Worm (Caenorhabditis elegans): ENCODE measurements around the gene lst-5.

lst-5 gene

ce11 chrII:7024897-7025852 is 2.5 kb downstream of the lst-5 start, which contains the start of gene znf-598 (continued):
- TF ChIP-seq skn-1 (tag; optimal IDR thresholded peaks at IDR 0.05) (no peak), ceh-32 (tag; optimal IDR thresholded peaks at IDR 0.05; ENCODE audit: poor library complexity) (no peak), rbr-2 (tag; optimal IDR thresholded peaks at IDR 0.05) (peak; percentile 19), mes-2 (tag; optimal IDR thresholded peaks at IDR 0.05; ENCODE audit: poor library complexity, severe bottlenecking) (peak; percentile 50), dve-1 (tag; optimal IDR thresholded peaks at IDR 0.05; ENCODE audit: insufficient read depth) (peak; percentile 58), nhr-77 (tag; optimal IDR thresholded peaks at IDR 0.05) (peak; percentile 57), dmd-6 (GFP tag; IDR thresholded peaks at IDR 0.05) (peak; percentile 63), duxl-1 (tag; optimal IDR thresholded peaks at IDR 0.05; ENCODE audit: poor library complexity) (no peak), daf-16 (GFP tag; optimal IDR thresholded peaks at IDR 0.05) (no peak), daf-16 (tag; optimal IDR thresholded peaks at IDR 0.05) (peak; percentile 74), nhr-11 (tag; optimal IDR thresholded peaks at IDR 0.05) (peak; percentile 29), T20F7.1 (GFP tag; optimal IDR thresholded peaks at IDR 0.05) (peak; percentile 67), ZK546.5 (tag; optimal IDR thresholded peaks at IDR 0.05) (no peak), nhr-28 (tag; optimal IDR thresholded peaks at IDR 0.05) (peak; percentile 69), lin-39 (tag; optimal IDR thresholded peaks at IDR 0.05) (no peak), nhr-6 (tag; optimal IDR thresholded peaks at IDR 0.05) (peak; percentile 43), aha-1 (tag) (peak; percentile 84), php-3 (GFP tag; IDR thresholded peaks at IDR 0.05) (peak; percentile 70), hmg-1.1 (GFP tag; IDR thresholded peaks at IDR 0.05) (no peak), ztf-7 (tag; optimal IDR thresholded peaks at IDR 0.05) (no peak), pqm-1 (tag; optimal IDR thresholded peaks at IDR 0.05) (peak; percentile 76), F44E2.7 (GFP tag; IDR thresholded peaks at IDR 0.05) (no peak)

DNA sequence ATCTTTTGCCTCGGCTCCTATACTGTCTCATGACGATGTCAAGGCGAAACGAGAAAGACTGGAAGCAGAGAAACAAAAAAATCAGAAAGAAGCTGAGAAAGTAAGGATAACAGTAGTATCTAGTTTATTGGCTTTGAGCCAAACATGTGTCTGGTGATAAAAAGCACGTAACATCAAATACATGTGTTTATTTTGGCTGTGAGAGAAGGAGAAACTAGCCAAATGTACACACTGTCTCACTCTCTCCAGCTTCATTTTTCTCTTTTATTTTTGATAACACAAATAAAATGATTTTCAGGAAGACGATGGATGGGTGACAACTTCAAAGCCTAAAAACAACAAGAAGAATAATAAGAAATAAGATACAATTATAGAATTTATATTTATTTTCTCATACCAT is 6.8 kb downstream of the lst-5 start:
- no peak for TF ChIP-seq egl-27 (tag; optimal IDR thresholded peaks at IDR 0.05)
- TF ChIP-seq ceh-82 (tag; optimal IDR thresholded peaks at IDR 0.05), result no peak
- no peak for TF ChIP-seq arid-1 (GFP tag; conservative IDR thresholded peaks at IDR 0.05)
- no peak for TF ChIP-seq snpc-1.2 (GFP tag; IDR thresholded peaks at IDR 0.05)
- TF ChIP-seq saeg-2 (GFP tag; IDR thresholded peaks at IDR 0.05), result no peak
- TF ChIP-seq hif-1 (tag; optimal IDR thresholded peaks at IDR 0.05), result peak in 1 of 2 experiments; percentile 26
- no peak for TF ChIP-seq daf-16 (GFP tag; optimal IDR thresholded peaks at IDR 0.05)
- TF ChIP-seq daf-16 (tag; optimal IDR thresholded peaks at IDR 0.05), result peak; percentile 12
- TF ChIP-seq php-3 (GFP tag; IDR thresholded peaks at IDR 0.05), result no peak
- TF ChIP-seq Y5F2A.4 (GFP tag; optimal IDR thresholded peaks at IDR 0.05), result no peak
- no peak for TF ChIP-seq mxl-3 (GFP tag; optimal IDR thresholded peaks at IDR 0.05)
- no peak for TF ChIP-seq nhr-102 (tag; optimal IDR thresholded peaks at IDR 0.05)
- TF ChIP-seq lin-38 (GFP tag; IDR thresholded peaks at IDR 0.05), result no peak
- no peak for TF ChIP-seq mdl-1 (tag; optimal IDR thresholded peaks at IDR 0.05)
- TF ChIP-seq dmd-6 (GFP tag; IDR thresholded peaks at IDR 0.05), result no peak
- TF ChIP-seq nhr-111 (GFP tag; optimal IDR thresholded peaks at IDR 0.05), result no peak

DNA sequence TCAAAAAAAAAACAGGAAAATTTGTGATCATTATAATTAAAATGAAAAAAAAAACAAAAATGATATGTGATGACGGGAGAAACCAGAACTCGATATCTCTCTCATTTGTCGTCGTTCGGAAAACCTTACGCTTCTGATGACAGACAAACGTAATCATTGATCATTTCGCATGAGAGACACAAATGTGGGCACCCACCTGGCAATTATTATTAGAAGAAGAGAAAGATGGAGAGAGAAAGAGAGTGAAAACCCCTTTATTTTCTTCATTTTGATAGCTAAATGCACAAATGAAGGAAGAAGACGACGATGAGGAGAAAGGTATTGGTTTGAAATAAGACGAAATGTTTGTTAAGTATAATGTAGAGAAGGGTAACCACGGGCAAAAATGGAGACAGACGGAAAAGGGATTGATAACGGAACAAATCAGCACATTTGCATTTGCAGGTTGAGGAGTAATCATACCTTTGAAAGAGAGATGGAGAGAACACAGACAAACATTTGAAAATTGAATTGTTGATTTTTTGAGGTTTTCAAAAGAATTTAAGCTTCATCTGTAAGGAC is 8.5 kb downstream of the lst-5 start:
- no peak for TF ChIP-seq sdz-12 (GFP tag; optimal IDR thresholded peaks at IDR 0.05)
- TF ChIP-seq mdl-1 (tag; optimal IDR thresholded peaks at IDR 0.05), result peak in 1 of 2 experiments; percentile 14
- no peak for TF ChIP-seq snpc-1.2 (GFP tag; IDR thresholded peaks at IDR 0.05)
- peak; percentile 70 for TF ChIP-seq pqm-1 (tag; optimal IDR thresholded peaks at IDR 0.05)
- TF ChIP-seq daf-8 (GFP tag; IDR thresholded peaks at IDR 0.05), result no peak
- TF ChIP-seq ZK337.2 (GFP tag; IDR thresholded peaks at IDR 0.05), result no peak
- TF ChIP-seq unc-130 (GFP tag; optimal IDR thresholded peaks at IDR 0.05), result no peak
- no peak for TF ChIP-seq madf-5 (GFP tag; IDR thresholded peaks at IDR 0.05)
- TF ChIP-seq nhr-28 (tag; optimal IDR thresholded peaks at IDR 0.05), result peak; percentile 62
- 0 out of 2 replicates have a peak, but pooled peaks have one; percentile 25 for TF ChIP-seq php-3 (GFP tag; IDR thresholded peaks at IDR 0.05)
- no peak for TF ChIP-seq lin-13 (GFP tag; optimal IDR thresholded peaks at IDR 0.05)
- no peak for TF ChIP-seq nhr-42 (GFP tag; IDR thresholded peaks at IDR 0.05)
- TF ChIP-seq dmd-9 (GFP tag; IDR thresholded peaks at IDR 0.05), result no peak
- no peak for TF ChIP-seq nhr-41 (GFP tag; IDR thresholded peaks at IDR 0.05)
- no peak for TF ChIP-seq lin-38 (GFP tag; IDR thresholded peaks at IDR 0.05)
- TF ChIP-seq nhr-76 (tag; optimal IDR thresholded peaks at IDR 0.05), result no peak
- TF ChIP-seq cey-2 (tag; optimal IDR thresholded peaks at IDR 0.05; ENCODE audit: borderline replicate concordance, insufficient read depth), result no peak
- TF ChIP-seq F49E8.2 (tag; optimal IDR thresholded peaks at IDR 0.05; ENCODE audit: borderline replicate concordance), result no peak

Measured in whole organism, L4 larva.